Fruit fly (Drosophila melanogaster) whole organism, embryonic: ENCODE results near the gene al.
A peak's percentile ranks its signal among the peaks of the same experiment; 100 is the strongest.

Experiments used
- ATbp ChIP-seq: fragments of 200-800 bp; sonication (Bioruptor generic); optimal IDR thresholded peaks from 2 replicates; lab custom pipeline; 2017; ENCODE audit warnings: missing biosample characterization, mild to moderate bottlenecking, missing genetic modification characterization, missing genetic modification reagents
- Atf6 ChIP-seq: fragments of 200-800 bp; sonication (Bioruptor generic); IDR thresholded peaks from 2 replicates; pipeline ENCODE4 v1.3.6; 2022; ENCODE audit warnings: missing biosample characterization, missing genetic modification characterization
- BtbVII ChIP-seq: fragments of 200-800 bp; sonication (Bioruptor generic); optimal IDR thresholded peaks from 3 replicates; lab custom pipeline; 2017; ENCODE audit warnings: missing biosample characterization, mild to moderate bottlenecking, missing genetic modification characterization
- CG10366 ChIP-seq: fragments of 200-800 bp; sonication (Bioruptor generic); IDR thresholded peaks from 2 replicates; pipeline ENCODE4 v1.3.6; 2022; ENCODE audit warnings: missing biosample characterization, missing genetic modification characterization
- CG10462 ChIP-seq: fragments of 200-800 bp; sonication (Bioruptor generic); optimal IDR thresholded peaks from 2 replicates; lab custom pipeline; 2016; ENCODE audit warnings: missing biosample characterization, missing genetic modification characterization
- CG10654 ChIP-seq: fragments of 200-800 bp; sonication (Bioruptor generic); optimal IDR thresholded peaks from 2 replicates; lab custom pipeline; 2016; ENCODE audit warnings: missing biosample characterization, missing genetic modification characterization
- CG13123 ChIP-seq: fragments of 200-800 bp; sonication (Bioruptor generic); optimal IDR thresholded peaks from 2 replicates; lab custom pipeline; 2016; ENCODE audit warnings: missing biosample characterization, missing genetic modification characterization
- CG13287 ChIP-seq: fragments of 200-800 bp; sonication (Bioruptor generic); IDR thresholded peaks from 2 replicates; pipeline ENCODE4 v1.3.6; 2022; ENCODE audit warnings: missing biosample characterization, missing genetic modification characterization; ENCODE audit not compliant: partially characterized antibody
- CG13775 ChIP-seq: fragments of 200-800 bp; sonication (Bioruptor generic); optimal IDR thresholded peaks from 3 replicates; lab custom pipeline; 2017; ENCODE audit warnings: missing biosample characterization, mild to moderate bottlenecking, missing genetic modification characterization
- CG15514 ChIP-seq: fragments of 200-800 bp; sonication (Bioruptor generic); optimal IDR thresholded peaks from 3 replicates; lab custom pipeline; 2017; ENCODE audit warnings: missing biosample characterization, missing genetic modification characterization, mild to moderate bottlenecking, moderate library complexity, missing genetic modification reagents
- CG17612 ChIP-seq: fragments of 200-800 bp; sonication (Bioruptor generic); IDR thresholded peaks from 2 replicates; pipeline ENCODE4 v1.3.6; 2022; ENCODE audit warnings: missing biosample characterization, missing genetic modification characterization
- CG18599 ChIP-seq: fragments of 200-800 bp; sonication (Bioruptor generic); optimal IDR thresholded peaks from 3 replicates; lab custom pipeline; 2017; ENCODE audit warnings: missing biosample characterization, missing genetic modification characterization, mild to moderate bottlenecking, moderate library complexity, missing genetic modification reagents
- CG2889 ChIP-seq: fragments of 200-800 bp; sonication (Bioruptor generic); IDR thresholded peaks from 3 replicates; pipeline ENCODE4 v1.3.6; 2022; ENCODE audit warnings: missing biosample characterization, missing genetic modification characterization
- CG34376 ChIP-seq: fragments of 200-800 bp; sonication (Bioruptor generic); optimal IDR thresholded peaks from 2 replicates; lab custom pipeline; 2018; ENCODE audit warnings: missing biosample characterization, mild to moderate bottlenecking, missing genetic modification characterization
- CG42726 ChIP-seq: fragments of 200-800 bp; sonication (Bioruptor generic); IDR thresholded peaks from 2 replicates; pipeline ENCODE4 v1.3.6; 2022; ENCODE audit warnings: missing biosample characterization, missing genetic modification characterization; ENCODE audit not compliant: partially characterized antibody
- CG4404 ChIP-seq: fragments of 200-800 bp; sonication (Bioruptor generic); IDR thresholded peaks from 2 replicates; pipeline ENCODE4 v1.3.6; 2022; ENCODE audit warnings: missing biosample characterization, missing genetic modification characterization
- CG4617 ChIP-seq: fragments of 200-800 bp; sonication (Bioruptor generic); optimal IDR thresholded peaks from 3 replicates; lab custom pipeline; 2016; ENCODE audit warnings: missing biosample characterization, missing genetic modification characterization, borderline replicate concordance
- CG6683 ChIP-seq: fragments of 200-800 bp; sonication (Bioruptor generic); optimal IDR thresholded peaks from 2 replicates; lab custom pipeline; 2017; ENCODE audit warnings: missing biosample characterization, mild to moderate bottlenecking, missing genetic modification characterization, missing genetic modification reagents
- CG7372 ChIP-seq: fragments of 200-800 bp; sonication (Bioruptor generic); IDR thresholded peaks from 2 replicates; pipeline ENCODE4 v1.3.6; 2022; ENCODE audit warnings: missing biosample characterization, missing genetic modification characterization
- CG9215 ChIP-seq: fragments of 200-800 bp; sonication (Bioruptor generic); IDR thresholded peaks from 2 replicates; pipeline ENCODE4 v1.3.6; 2022; ENCODE audit warnings: missing biosample characterization, missing genetic modification characterization
- CG9727 ChIP-seq: fragments of 200-800 bp; sonication (Bioruptor generic); optimal IDR thresholded peaks from 3 replicates; lab custom pipeline; 2017; ENCODE audit warnings: missing biosample characterization, mild to moderate bottlenecking, missing genetic modification characterization
- CoRest ChIP-seq: fragments of 200-800 bp; sonication (Bioruptor generic); optimal IDR thresholded peaks from 3 replicates; lab custom pipeline; 2018; ENCODE audit warnings: missing biosample characterization, mild to moderate bottlenecking, missing genetic modification characterization, moderate library complexity
- Dad ChIP-seq: fragments of 200-800 bp; sonication (Bioruptor generic); optimal IDR thresholded peaks from 3 replicates; lab custom pipeline; 2016; ENCODE audit warnings: missing biosample characterization, missing genetic modification characterization
- Ets97D ChIP-seq: fragments of 200-800 bp; sonication (Bioruptor generic); optimal IDR thresholded peaks from 3 replicates; lab custom pipeline; 2016; ENCODE audit warnings: missing biosample characterization, missing genetic modification characterization
- Hey ChIP-seq: fragments of 200-800 bp; sonication (Bioruptor generic); optimal IDR thresholded peaks from 3 replicates; lab custom pipeline; 2018; ENCODE audit warnings: missing biosample characterization, mild to moderate bottlenecking, missing genetic modification characterization
- NC2α ChIP-seq: fragments of 200-800 bp; sonication (Bioruptor generic); optimal IDR thresholded peaks from 2 replicates; lab custom pipeline; 2016; ENCODE audit warnings: missing biosample characterization, missing genetic modification characterization
- Oaz ChIP-seq: fragments of 200-800 bp; sonication (Bioruptor generic); IDR thresholded peaks from 2 replicates; pipeline ENCODE4 v1.3.6; 2022; ENCODE audit warnings: missing biosample characterization, missing genetic modification characterization
- aop ChIP-seq: fragments of 200-800 bp; sonication (Bioruptor generic); IDR thresholded peaks from 2 replicates; pipeline ENCODE4 v1.3.6; 2022; ENCODE audit warnings: missing biosample characterization, missing genetic modification characterization
- ap ChIP-seq: fragments of 200-800 bp; sonication (Bioruptor generic); IDR thresholded peaks from 2 replicates; pipeline ENCODE4 v1.3.6; 2022; ENCODE audit warnings: missing biosample characterization, missing genetic modification characterization
- bbx ChIP-seq: fragments of 200-800 bp; sonication (Bioruptor generic); IDR thresholded peaks from 2 replicates; pipeline ENCODE4 v1.3.6; 2022; ENCODE audit warnings: missing biosample characterization, missing genetic modification characterization; ENCODE audit not compliant: partially characterized antibody
- bsh ChIP-seq, 2 experiments: fragments of 200-800 bp; sonication (Bioruptor generic); optimal IDR thresholded peaks; 2 replicates each; lab custom pipeline; 2017 to 2018; ENCODE audit warnings: mild to moderate bottlenecking in 2 of 2, missing biosample characterization in 2 of 2, missing genetic modification characterization in 2 of 2, moderate library complexity in 1 of 2
- chif ChIP-seq, 2 experiments: fragments of 200-800 bp; sonication (Bioruptor generic); optimal IDR thresholded peaks; 3 replicates each; lab custom pipeline; 2016; ENCODE audit warnings: missing biosample characterization in 2 of 2, missing genetic modification characterization in 2 of 2
- chn ChIP-seq: fragments of 200-800 bp; sonication (Bioruptor generic); optimal IDR thresholded peaks from 2 replicates; lab custom pipeline; 2016; ENCODE audit warnings: missing biosample characterization, missing genetic modification characterization
- emc ChIP-seq: fragments of 200-800 bp; sonication (Bioruptor generic); optimal IDR thresholded peaks from 2 replicates; lab custom pipeline; 2016; ENCODE audit warnings: missing biosample characterization, missing genetic modification characterization
- fd64A ChIP-seq: fragments of 200-800 bp; sonication (Bioruptor generic); optimal IDR thresholded peaks from 3 replicates; lab custom pipeline; 2018; ENCODE audit warnings: missing biosample characterization, mild to moderate bottlenecking, missing genetic modification characterization
- fd96Cb ChIP-seq: fragments of 200-800 bp; sonication (Bioruptor generic); optimal IDR thresholded peaks from 2 replicates; lab custom pipeline; 2018; ENCODE audit warnings: missing biosample characterization, mild to moderate bottlenecking, missing genetic modification characterization, moderate library complexity
- hb ChIP-seq: fragments of 200-800 bp; sonication (Bioruptor generic); IDR thresholded peaks from 3 replicates; pipeline ENCODE4 v1.3.6; 2022; ENCODE audit warnings: missing biosample characterization, missing genetic modification characterization; ENCODE audit not compliant: partially characterized antibody
- ind ChIP-seq: fragments of 200-800 bp; sonication (Bioruptor generic); optimal IDR thresholded peaks from 3 replicates; lab custom pipeline; 2016; ENCODE audit warnings: missing biosample characterization, missing genetic modification characterization
- lilli ChIP-seq: fragments of 200-800 bp; sonication (Bioruptor generic); optimal IDR thresholded peaks from 3 replicates; lab custom pipeline; 2016; ENCODE audit warnings: missing biosample characterization, missing genetic modification characterization
- lov ChIP-seq, 2 experiments: fragments of 200-800 bp in 1 of 2; fragments of >200 bp in 1 of 2; sonication (Bioruptor generic) in 1 of 2; IDR thresholded peaks in 1 of 2; optimal IDR thresholded peaks in 1 of 2; 2 replicates in 1 of 2; 3 replicates in 1 of 2; pipeline versions ENCODE4 v1.3.6 to Lab custom; 2017 to 2022; ENCODE audit warnings: missing biosample characterization in 1 of 2, missing genetic modification characterization in 1 of 2
- odd ChIP-seq: fragments of 200-800 bp; sonication (Bioruptor generic); optimal IDR thresholded peaks from 2 replicates; lab custom pipeline; 2017; ENCODE audit warnings: missing biosample characterization, mild to moderate bottlenecking, missing genetic modification characterization
- prd ChIP-seq, 3 experiments: fragments of >200 bp in 2 of 3; fragments of 200-800 bp in 1 of 3; sonication (Bioruptor generic) in 1 of 3; optimal IDR thresholded peaks in 2 of 3; IDR thresholded peaks in 1 of 3; 2 replicates in 2 of 3; 3 replicates in 1 of 3; pipeline versions ENCODE4 v1.3.6 to Lab custom; 2017 to 2022; ENCODE audit warnings: missing biosample characterization in 1 of 3, missing genetic modification characterization in 1 of 3
- sc ChIP-seq, 3 experiments: fragments of >200 bp in 2 of 3; fragments of 200-800 bp in 1 of 3; sonication (Bioruptor generic) in 1 of 3; optimal IDR thresholded peaks; 2 replicates in 2 of 3; 3 replicates in 1 of 3; lab custom pipeline; 2017; ENCODE audit warnings: mild to moderate bottlenecking in 1 of 3, missing biosample characterization in 1 of 3, missing genetic modification characterization in 1 of 3, missing genetic modification reagents in 1 of 3
- sima ChIP-seq: fragments of 200-800 bp; sonication (Bioruptor generic); optimal IDR thresholded peaks from 2 replicates; lab custom pipeline; 2016; ENCODE audit warnings: missing biosample characterization, missing genetic modification characterization
- slp2 ChIP-seq: fragments of 200-800 bp; sonication (Bioruptor generic); optimal IDR thresholded peaks from 2 replicates; lab custom pipeline; 2016; ENCODE audit warnings: missing biosample characterization, missing genetic modification characterization
- tio ChIP-seq: fragments of 200-800 bp; sonication (Bioruptor generic); optimal IDR thresholded peaks from 2 replicates; lab custom pipeline; 2017; ENCODE audit warnings: missing biosample characterization, missing genetic modification characterization, inconsistent platforms
- vvl ChIP-seq: fragments of 200-800 bp; sonication (Bioruptor generic); IDR thresholded peaks from 2 replicates; pipeline ENCODE4 v1.3.6; 2022; ENCODE audit warnings: missing biosample characterization, missing genetic modification characterization

Gene al

dm6 chr2L:403627-404575 is 26.0 kb downstream of the al start, which contains the start of gene Polr1B (continued):
- no peak for TF ChIP-seq CG13775 (GFP tag; lab: Kevin White, UChicago)
- no peak for TF ChIP-seq aop (GFP tag; lab: Robert Waterston, UW)
- no peak for TF ChIP-seq CG10366 (GFP tag; lab: Robert Waterston, UW)
- no peak for TF ChIP-seq Dad (GFP tag; lab: Kevin White, UChicago)
- TF ChIP-seq hb (GFP tag; lab: Robert Waterston, UW) = no peak
- TF ChIP-seq chif (GFP tag; optimal IDR thresholded peaks at IDR 0.05; lab: Kevin White, UChicago) = no peak
- TF ChIP-seq CG9215 = no peak
- no peak for TF ChIP-seq prd (optimal IDR thresholded peaks at IDR 0.05; lab: Kevin White, UChicago)
- TF ChIP-seq prd (GFP tag; IDR thresholded peaks at IDR 0.05; lab: Robert Waterston, UW) = no peak
- no peak for TF ChIP-seq CG13123 (GFP tag; lab: Kevin White, UChicago)
- no peak for TF ChIP-seq BtbVII (GFP tag; lab: Kevin White, UChicago)
- no peak for TF ChIP-seq lov (optimal IDR thresholded peaks at IDR 0.05; lab: Kevin White, UChicago)
- TF ChIP-seq lov (GFP tag; IDR thresholded peaks at IDR 0.05; lab: Robert Waterston, UW) = 0 out of 3 replicates have a peak, but pooled peaks have one; percentile 32
- TF ChIP-seq CG10462 (GFP tag; lab: Kevin White, UChicago) = no peak
- peak; percentile 42 for TF ChIP-seq Ets97D (GFP tag; lab: Kevin White, UChicago)
- TF ChIP-seq vvl = no peak
- no peak for TF ChIP-seq CG4404 (GFP tag; lab: Robert Waterston, UW)
- no peak for TF ChIP-seq ind (GFP tag; lab: Kevin White, UChicago)
- no peak for TF ChIP-seq CG42726 (GFP tag; lab: Robert Waterston, UW)
- no peak for TF ChIP-seq CG6683
- TF ChIP-seq emc (GFP tag; lab: Kevin White, UChicago) = no peak
- TF ChIP-seq ATbp (GFP tag; lab: Kevin White, UChicago) = no peak
- TF ChIP-seq chn (GFP tag; lab: Kevin White, UChicago) = no peak
- no peak for TF ChIP-seq bbx (GFP tag; lab: Robert Waterston, UW)
- peak; percentile 11 for TF ChIP-seq CG34376 (GFP tag; lab: Kevin White, UChicago)
- TF ChIP-seq CG15514 (GFP tag; lab: Kevin White, UChicago) = peak; percentile 100
- no peak for TF ChIP-seq slp2 (GFP tag; lab: Kevin White, UChicago)
- TF ChIP-seq CoRest (tag; lab: Kevin White, UChicago) = no peak
- TF ChIP-seq CG7372 = no peak
- TF ChIP-seq lilli (GFP tag; lab: Kevin White, UChicago) = peak; percentile 16
- TF ChIP-seq sima (GFP tag; lab: Kevin White, UChicago) = no peak
- TF ChIP-seq CG10654 (GFP tag; lab: Kevin White, UChicago) = no peak
- TF ChIP-seq CG17612 = no peak
- TF ChIP-seq CG2889 (GFP tag; lab: Robert Waterston, UW) = no peak
- TF ChIP-seq fd96Cb = no peak
- TF ChIP-seq sc (optimal IDR thresholded peaks at IDR 0.05; lab: Kevin White, UChicago) = no peak
- TF ChIP-seq sc (GFP tag; optimal IDR thresholded peaks at IDR 0.05; lab: Kevin White, UChicago) = no peak
- no peak for TF ChIP-seq ap (GFP tag; lab: Robert Waterston, UW)
- TF ChIP-seq Hey (tag; lab: Kevin White, UChicago) = no peak
- no peak for TF ChIP-seq NC2α (GFP tag; lab: Kevin White, UChicago)
- peak; percentile 26 for TF ChIP-seq CG4617
- TF ChIP-seq bsh (GFP tag; optimal IDR thresholded peaks at IDR 0.05; lab: Kevin White, UChicago) = no peak
- no peak for TF ChIP-seq tio (GFP tag; lab: Kevin White, UChicago)
- no peak for TF ChIP-seq CG18599
- TF ChIP-seq CG9727 (GFP tag; lab: Kevin White, UChicago) = no peak
- peak; percentile 71 for TF ChIP-seq CG13287 (GFP tag; lab: Robert Waterston, UW)
- no peak for TF ChIP-seq Atf6 (GFP tag; lab: Robert Waterston, UW)
- TF ChIP-seq odd (GFP tag; lab: Kevin White, UChicago) = no peak
- no peak for TF ChIP-seq Oaz (GFP tag; lab: Robert Waterston, UW)
- no peak for TF ChIP-seq fd64A (GFP tag; lab: Kevin White, UChicago)
